Worm (Caenorhabditis elegans) whole organism, young adult: ENCODE results near the gene ptr-24.
A peak's percentile ranks its signal among the peaks of the same experiment; 100 is the strongest.

Source experiments
- B0035.1 ChIP-seq: sonication (generic microtip); optimal IDR thresholded peaks from 2 replicates; lab custom pipeline; 2016; ENCODE audit warnings: missing genetic modification characterization, mild to moderate bottlenecking, missing compliant biosample characterization, missing genotype, missing genetic modification reagents
- D2030.7 ChIP-seq: fragments of 200-800 bp; sonication (Bioruptor generic); IDR thresholded peaks from 2 replicates; pipeline ENCODE4 v1.3.6; 2022; ENCODE audit warnings: missing genetic modification reagents, missing genetic modification characterization, missing compliant biosample characterization
- F23B12.7 ChIP-seq: sonication (generic microtip); optimal IDR thresholded peaks from 2 replicates; lab custom pipeline; 2017; ENCODE audit warnings: missing genetic modification characterization, mild to moderate bottlenecking, missing compliant biosample characterization, antibody characterized with exemption, moderate library complexity; ENCODE audit not compliant: insufficient read depth
- F37B4.10 ChIP-seq: fragments of 200-800 bp; sonication (Bioruptor generic); IDR thresholded peaks from 2 replicates; pipeline ENCODE4 v1.3.6; 2022; ENCODE audit warnings: missing genetic modification characterization, missing compliant biosample characterization
- F55B11.4 ChIP-seq: sonication (generic microtip); optimal IDR thresholded peaks from 2 replicates; lab custom pipeline; 2016; ENCODE audit warnings: missing compliant biosample characterization, missing genetic modification characterization, borderline replicate concordance; ENCODE audit not compliant: insufficient read depth
- K11D2.4 ChIP-seq: fragments of 200-800 bp; sonication (Bioruptor generic); IDR thresholded peaks from 2 replicates; pipeline ENCODE4 v1.3.6; 2022; ENCODE audit warnings: missing genetic modification reagents, missing genetic modification characterization, missing compliant biosample characterization
- K12H6.12 ChIP-seq: fragments of 200-800 bp; sonication (Bioruptor generic); optimal IDR thresholded peaks from 2 replicates; lab custom pipeline; 2018; ENCODE audit warnings: mild to moderate bottlenecking, missing genetic modification characterization, missing compliant biosample characterization
- T26A5.8 ChIP-seq: sonication (generic microtip); optimal IDR thresholded peaks from 2 replicates; lab custom pipeline; 2016; ENCODE audit warnings: missing genetic modification characterization, missing compliant biosample characterization
- Y53G8AR.9 ChIP-seq: fragments of 200-800 bp; sonication (Bioruptor generic); conservative IDR thresholded peaks from 2 replicates; pipeline ENCODE4 v1.3.6; 2022; ENCODE audit warnings: missing genetic modification reagents, missing genetic modification characterization, missing compliant biosample characterization
- Y95B8A.8 ChIP-seq: fragments of 200-800 bp; sonication (Bioruptor generic); IDR thresholded peaks from 2 replicates; pipeline ENCODE4 v1.3.6; 2022; ENCODE audit warnings: missing genetic modification reagents, missing genetic modification characterization, missing compliant biosample characterization
- akir-1 ChIP-seq: fragments of 200-800 bp; sonication (Bioruptor generic); optimal IDR thresholded peaks from 2 replicates; lab custom pipeline; 2018; ENCODE audit warnings: mild to moderate bottlenecking, missing genetic modification characterization, moderate library complexity, missing compliant biosample characterization
- ama-1 ChIP-seq, 3 experiments: fragments of 150-350 bp in 1 of 3; sonication (generic microtip) in 2 of 3; optimal IDR thresholded peaks; 2 replicates each; lab custom pipeline; 2014 to 2018; ENCODE audit warnings: missing biosample characterization in 2 of 3, missing genetic modification characterization in 2 of 3, missing genetic modification reagents in 2 of 3
- athp-1 ChIP-seq: sonication (generic microtip); optimal IDR thresholded peaks from 2 replicates; lab custom pipeline; 2017; ENCODE audit warnings: mild to moderate bottlenecking, missing genetic modification characterization, missing compliant biosample characterization
- bed-2 ChIP-seq: fragments of 200-800 bp; sonication (Bioruptor generic); IDR thresholded peaks from 2 replicates; pipeline ENCODE4 v1.3.6; 2022; ENCODE audit warnings: missing genetic modification reagents, missing genetic modification characterization, missing compliant biosample characterization
- ccch-3 ChIP-seq: fragments of 200-800 bp; sonication (Bioruptor generic); optimal IDR thresholded peaks from 2 replicates; lab custom pipeline; 2018; ENCODE audit warnings: mild to moderate bottlenecking, missing genetic modification characterization, missing compliant biosample characterization
- cebp-1 ChIP-seq, 2 experiments: fragments of 200-800 bp in 1 of 2; sonication (Bioruptor generic) in 1 of 2; sonication (generic microtip) in 1 of 2; IDR thresholded peaks in 1 of 2; optimal IDR thresholded peaks in 1 of 2; 2 replicates each; pipeline versions ENCODE4 v1.3.6 to Lab custom; 2017 to 2022; ENCODE audit warnings: missing compliant biosample characterization in 2 of 2, missing genetic modification characterization in 2 of 2, mild to moderate bottlenecking in 1 of 2, missing genetic modification reagents in 1 of 2, moderate library complexity in 1 of 2
- ceh-100 ChIP-seq: fragments of 200-800 bp; sonication (Bioruptor generic); IDR thresholded peaks from 2 replicates; pipeline ENCODE4 v1.3.6; 2022; ENCODE audit warnings: missing genetic modification reagents, missing genetic modification characterization, missing compliant biosample characterization
- ceh-58 ChIP-seq: fragments of 200-800 bp; sonication (Bioruptor generic); IDR thresholded peaks from 2 replicates; pipeline ENCODE4 v1.3.6; 2022; ENCODE audit warnings: missing genetic modification characterization, missing compliant biosample characterization
- chd-7 ChIP-seq: sonication (generic microtip); optimal IDR thresholded peaks from 2 replicates; lab custom pipeline; 2016; ENCODE audit warnings: mild to moderate bottlenecking, missing genetic modification characterization, moderate library complexity, missing compliant biosample characterization
- efl-1 ChIP-seq: fragments of 150-350 bp; optimal IDR thresholded peaks from 2 replicates; lab custom pipeline; 2014; ENCODE audit warnings: missing biosample characterization, missing genetic modification reagents, missing genetic modification characterization
- egl-44 ChIP-seq: fragments of 200-800 bp; sonication (Bioruptor generic); IDR thresholded peaks from 2 replicates; pipeline ENCODE4 v1.3.6; 2022; ENCODE audit warnings: missing genetic modification reagents, missing genetic modification characterization, missing compliant biosample characterization
- hlh-26 ChIP-seq: fragments of 200-800 bp; sonication (Bioruptor generic); conservative IDR thresholded peaks from 2 replicates; pipeline ENCODE4 v1.3.6; 2022; ENCODE audit warnings: missing genetic modification reagents, missing genetic modification characterization, missing compliant biosample characterization
- hsf-1 ChIP-seq: fragments of 200-800 bp; sonication (Bioruptor generic); IDR thresholded peaks from 2 replicates; pipeline ENCODE4 v1.3.6; 2022; ENCODE audit warnings: missing genetic modification reagents, missing genetic modification characterization, missing compliant biosample characterization
- lin-40 ChIP-seq: sonication (generic microtip); optimal IDR thresholded peaks from 2 replicates; lab custom pipeline; 2016; ENCODE audit warnings: missing genetic modification characterization, mild to moderate bottlenecking, missing compliant biosample characterization, missing genotype, missing genetic modification reagents
- lin-54 ChIP-seq: fragments of 200-800 bp; sonication (Bioruptor generic); optimal IDR thresholded peaks from 2 replicates; lab custom pipeline; 2018; ENCODE audit warnings: mild to moderate bottlenecking, missing genetic modification characterization, missing compliant biosample characterization
- lir-1 ChIP-seq: fragments of 200-800 bp; sonication (Bioruptor generic); conservative IDR thresholded peaks from 2 replicates; pipeline ENCODE4 v1.3.6; 2022; ENCODE audit warnings: missing genetic modification reagents, missing genetic modification characterization, missing compliant biosample characterization
- lsl-1 ChIP-seq: fragments of 200-800 bp; sonication (Bioruptor generic); optimal IDR thresholded peaks from 2 replicates; lab custom pipeline; 2018; ENCODE audit warnings: mild to moderate bottlenecking, missing genetic modification characterization, moderate library complexity, missing compliant biosample characterization
- mcd-1 ChIP-seq: fragments of 200-800 bp; sonication (Bioruptor generic); IDR thresholded peaks from 2 replicates; pipeline ENCODE4 v1.3.6; 2022; ENCODE audit warnings: missing genetic modification reagents, missing genetic modification characterization, missing compliant biosample characterization
- nfyb-1 ChIP-seq: fragments of 200-800 bp; sonication (Bioruptor generic); IDR thresholded peaks from 2 replicates; pipeline ENCODE4 v1.3.6; 2022; ENCODE audit warnings: missing genetic modification reagents, missing genetic modification characterization, missing compliant biosample characterization
- rcor-1 ChIP-seq: fragments of 200-800 bp; sonication (Bioruptor generic); IDR thresholded peaks from 2 replicates; pipeline ENCODE4 v1.3.6; 2022; ENCODE audit warnings: missing genetic modification reagents, missing genetic modification characterization, missing compliant biosample characterization
- repo-1 ChIP-seq: sonication (generic microtip); optimal IDR thresholded peaks from 2 replicates; lab custom pipeline; 2017; ENCODE audit warnings: mild to moderate bottlenecking, missing genetic modification characterization, missing compliant biosample characterization
- sea-2 ChIP-seq: fragments of 200-800 bp; sonication (Bioruptor generic); IDR thresholded peaks from 2 replicates; pipeline ENCODE4 v1.3.6; 2022; ENCODE audit warnings: missing genetic modification characterization, missing compliant biosample characterization
- snpc-3.4 ChIP-seq: sonication (generic microtip); optimal IDR thresholded peaks from 2 replicates; lab custom pipeline; 2017; ENCODE audit warnings: missing genetic modification characterization, mild to moderate bottlenecking, missing compliant biosample characterization, antibody characterized with exemption, moderate library complexity, missing genotype, missing genetic modification reagents
- snpc-4 ChIP-seq, 5 experiments: fragments of 150-350 bp in 1 of 5; sonication (generic microtip) in 4 of 5; optimal IDR thresholded peaks; 2 replicates each; lab custom pipeline; 2014 to 2018; ENCODE audit warnings: missing genetic modification characterization in 5 of 5, missing biosample characterization in 3 of 5, antibody characterized with exemption in 2 of 5, mild to moderate bottlenecking in 2 of 5, missing compliant biosample characterization in 2 of 5, missing genotype in 2 of 5, moderate library complexity in 2 of 5, missing genetic modification reagents in 1 of 5
- somi-1 ChIP-seq: fragments of 200-800 bp; sonication (Bioruptor generic); optimal IDR thresholded peaks from 2 replicates; lab custom pipeline; 2018; ENCODE audit warnings: mild to moderate bottlenecking, missing genetic modification characterization, missing compliant biosample characterization
- sptf-2 ChIP-seq: fragments of 200-800 bp; sonication (Bioruptor generic); optimal IDR thresholded peaks from 2 replicates; lab custom pipeline; 2018; ENCODE audit warnings: mild to moderate bottlenecking, missing genetic modification characterization, missing compliant biosample characterization
- tbp1 ChIP-seq: fragments of 200-800 bp; sonication (Bioruptor generic); optimal IDR thresholded peaks from 2 replicates; lab custom pipeline; 2018; ENCODE audit warnings: mild to moderate bottlenecking, missing genetic modification characterization, missing compliant biosample characterization
- zim-3 ChIP-seq: sonication (generic microtip); optimal IDR thresholded peaks from 2 replicates; lab custom pipeline; 2017; ENCODE audit warnings: mild to moderate bottlenecking, missing genetic modification characterization, moderate library complexity, missing compliant biosample characterization
- ztf-22 ChIP-seq: fragments of 200-800 bp; sonication (Bioruptor generic); optimal IDR thresholded peaks from 2 replicates; lab custom pipeline; 2018; ENCODE audit warnings: mild to moderate bottlenecking, missing genetic modification characterization, moderate library complexity, missing compliant biosample characterization
- ztf-26 ChIP-seq: sonication (generic microtip); optimal IDR thresholded peaks from 2 replicates; lab custom pipeline; 2017; ENCODE audit warnings: missing genetic modification characterization, missing compliant biosample characterization
- ztf-3 ChIP-seq: fragments of 200-800 bp; sonication (Bioruptor generic); optimal IDR thresholded peaks from 2 replicates; lab custom pipeline; 2018; ENCODE audit warnings: mild to moderate bottlenecking, missing genetic modification characterization, missing compliant biosample characterization

Gene ptr-24

DNA sequence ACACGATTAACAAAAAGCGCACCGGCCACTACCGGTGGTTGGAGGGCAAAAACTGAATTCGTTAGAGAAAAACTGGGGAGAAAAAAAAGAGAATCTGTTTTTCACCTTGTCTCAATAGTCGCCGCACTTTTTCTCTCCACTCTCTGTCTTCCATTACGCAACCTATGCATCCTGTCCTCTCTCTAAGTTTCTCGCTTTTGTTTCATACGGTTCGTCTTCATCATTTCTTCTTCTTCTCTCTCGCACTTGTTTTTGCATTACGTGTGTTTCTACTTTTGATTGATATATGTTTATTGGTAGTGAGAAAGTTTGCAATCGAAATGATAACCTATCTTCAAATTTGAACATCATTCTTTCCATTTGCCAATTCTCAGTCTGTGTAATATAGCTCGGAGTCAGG is 17.3 kb upstream of the ptr-24 start (continued):
- TF ChIP-seq zim-3 (tag; lab: Kevin White, UChicago) (no peak), nfyb-1 (no peak), egl-44 (GFP tag; lab: Robert Waterston, UW) (no peak), lin-40 (peak; percentile 29), sea-2 (no peak), F23B12.7 (tag; lab: Kevin White, UChicago) (peak; percentile 15), lir-1 (GFP tag; lab: Robert Waterston, UW) (no peak), snpc-4 (GFP tag; optimal IDR thresholded peaks at IDR 0.05; lab: Kevin White, UChicago) (no peak), snpc-4 (tag; optimal IDR thresholded peaks at IDR 0.05; lab: Kevin White, UChicago) (no peak), ztf-26 (tag; lab: Kevin White, UChicago) (peak; percentile 16)

DNA sequence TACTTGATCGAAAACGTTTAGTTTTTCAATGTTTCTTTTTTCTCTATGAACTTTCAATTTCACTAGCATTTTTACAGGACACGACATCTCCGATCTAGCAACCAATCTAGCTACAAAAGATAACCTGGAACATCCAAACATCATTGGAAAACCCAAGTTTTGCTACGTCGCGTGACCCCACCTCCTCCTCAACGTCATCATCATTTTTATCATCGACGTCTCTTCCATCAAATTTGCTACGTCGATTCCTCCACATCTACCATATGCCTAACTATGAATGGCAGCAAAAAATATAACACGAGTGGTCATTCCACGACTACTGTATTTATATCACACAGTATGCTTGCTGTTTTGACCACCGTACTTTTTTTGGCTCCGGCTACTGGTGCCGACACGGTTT is 14.9 kb upstream of the ptr-24 start, which contains the start of gene F46G10.2:
Gene F46G10.2 (plus strand): TSS at position 78 of the 400 bp plus-strand sequence.
- TF ChIP-seq efl-1 (GFP tag; lab: Kevin White, UChicago) (no peak), T26A5.8 (tag; lab: Kevin White, UChicago) (no peak), cebp-1 (GFP tag; IDR thresholded peaks at IDR 0.05; lab: Robert Waterston, UW) (no peak), cebp-1 (tag; optimal IDR thresholded peaks at IDR 0.05; lab: Kevin White, UChicago) (no peak), lin-54 (GFP tag; lab: Kevin White, UChicago) (no peak), sptf-2 (GFP tag; lab: Kevin White, UChicago) (no peak), Y95B8A.8 (GFP tag; lab: Robert Waterston, UW) (no peak), akir-1 (no peak), athp-1 (no peak), chd-7 (tag; lab: Kevin White, UChicago) (no peak), tbp1 (GFP tag; lab: Kevin White, UChicago) (no peak), lir-1 (GFP tag; lab: Robert Waterston, UW) (no peak), D2030.7 (GFP tag; lab: Robert Waterston, UW) (no peak), F55B11.4 (no peak), ama-1 (optimal IDR thresholded peaks at IDR 0.05; lab: Kevin White, UChicago) (no peak), ama-1 (GFP tag; optimal IDR thresholded peaks at IDR 0.05; lab: Kevin White, UChicago) (no peak), ceh-58 (GFP tag; lab: Robert Waterston, UW) (no peak), hsf-1 (GFP tag; lab: Robert Waterston, UW) (no peak), lsl-1 (GFP tag; lab: Kevin White, UChicago) (no peak), Y53G8AR.9 (GFP tag; lab: Robert Waterston, UW) (no peak)

DNA sequence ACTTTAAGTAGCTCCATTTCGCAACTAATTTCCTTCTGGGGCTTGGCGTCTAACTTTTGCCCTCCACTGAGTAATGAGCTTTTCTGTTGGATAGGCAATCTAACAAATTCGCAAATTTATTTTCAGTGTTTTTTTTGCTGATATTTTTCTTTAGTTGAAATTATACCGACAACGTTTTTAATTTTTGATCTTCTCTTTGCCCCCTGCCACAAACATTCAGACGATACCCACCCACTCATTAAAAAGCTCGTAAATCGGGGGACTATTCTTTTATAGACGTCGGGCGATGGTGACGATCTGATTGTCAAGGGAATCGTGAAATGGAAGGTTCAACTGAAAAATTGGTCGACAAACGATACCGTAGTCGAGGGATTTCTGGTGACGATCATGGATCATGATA is 14.1 kb upstream of the ptr-24 start:
- TF ChIP-seq rcor-1 (GFP tag; lab: Robert Waterston, UW) (no peak), K12H6.12 (no peak), repo-1 (no peak), athp-1 (no peak), ztf-22 (no peak), ceh-58 (GFP tag; lab: Robert Waterston, UW) (no peak), somi-1 (no peak), mcd-1 (GFP tag; lab: Robert Waterston, UW) (no peak), K11D2.4 (GFP tag; lab: Robert Waterston, UW) (no peak), Y53G8AR.9 (GFP tag; lab: Robert Waterston, UW) (no peak), B0035.1 (tag; lab: Kevin White, UChicago) (no peak), ztf-3 (GFP tag; lab: Kevin White, UChicago) (no peak), ccch-3 (no peak), hlh-26 (no peak), ceh-100 (GFP tag; lab: Robert Waterston, UW) (no peak), snpc-3.4 (tag; lab: Kevin White, UChicago) (no peak), bed-2 (GFP tag; lab: Robert Waterston, UW) (no peak), F37B4.10 (no peak), snpc-4 (GFP tag; optimal IDR thresholded peaks at IDR 0.05; lab: Kevin White, UChicago) (no peak), snpc-4 (tag; optimal IDR thresholded peaks at IDR 0.05; lab: Kevin White, UChicago) (no peak), lir-1 (GFP tag; lab: Robert Waterston, UW) (no peak)
